Worm (Caenorhabditis elegans) whole organism, young adult: ENCODE measurements around the gene nspa-2.

Source experiments
- B0035.1 ChIP-seq: sonication (generic microtip); optimal IDR thresholded peaks from 2 replicates; lab custom pipeline; 2016; ENCODE audit warnings: missing genetic modification characterization, mild to moderate bottlenecking, missing compliant biosample characterization, missing genotype, missing genetic modification reagents
- B0261.1 ChIP-seq: sonication (generic microtip); optimal IDR thresholded peaks from 2 replicates; lab custom pipeline; 2016; ENCODE audit warnings: mild to moderate bottlenecking, missing genetic modification characterization, moderate library complexity, missing compliant biosample characterization
- F39B2.1 ChIP-seq: fragments of 200-800 bp; sonication (Bioruptor generic); IDR thresholded peaks from 2 replicates; pipeline ENCODE4 v1.3.6; 2022; ENCODE audit warnings: missing genetic modification reagents, missing genetic modification characterization, missing compliant biosample characterization
- F57C9.4 ChIP-seq: sonication (generic microtip); optimal IDR thresholded peaks from 2 replicates; lab custom pipeline; 2017; ENCODE audit warnings: mild to moderate bottlenecking, missing genetic modification characterization, missing compliant biosample characterization
- K11D2.4 ChIP-seq: fragments of 200-800 bp; sonication (Bioruptor generic); IDR thresholded peaks from 2 replicates; pipeline ENCODE4 v1.3.6; 2022; ENCODE audit warnings: missing genetic modification reagents, missing genetic modification characterization, missing compliant biosample characterization
- Y56A3A.18 ChIP-seq: fragments of 200-800 bp; sonication (Bioruptor generic); IDR thresholded peaks from 2 replicates; pipeline ENCODE4 v1.3.6; 2022; ENCODE audit warnings: missing genetic modification reagents, missing genetic modification characterization, missing compliant biosample characterization
- ama-1 ChIP-seq, 3 experiments: fragments of 150-350 bp in 1 of 3; sonication (generic microtip) in 2 of 3; optimal IDR thresholded peaks; 2 replicates each; lab custom pipeline; 2014 to 2018; ENCODE audit warnings: missing biosample characterization in 2 of 3, missing genetic modification characterization in 2 of 3, missing genetic modification reagents in 2 of 3
- aptf-3 ChIP-seq: fragments of 200-800 bp; sonication (Bioruptor generic); IDR thresholded peaks from 2 replicates; pipeline ENCODE4 v1.3.6; 2022; ENCODE audit warnings: missing genetic modification characterization, missing compliant biosample characterization
- atf-7 ChIP-seq: sonication (generic microtip); optimal IDR thresholded peaks from 2 replicates; lab custom pipeline; 2017; ENCODE audit warnings: mild to moderate bottlenecking, missing genetic modification characterization, missing compliant biosample characterization
- attf-3 ChIP-seq: fragments of 200-800 bp; sonication (Bioruptor generic); conservative IDR thresholded peaks from 2 replicates; pipeline ENCODE4 v1.3.6; 2022; ENCODE audit warnings: missing genetic modification reagents, missing genetic modification characterization, missing compliant biosample characterization
- attf-5 ChIP-seq: fragments of 200-800 bp; sonication (Bioruptor generic); optimal IDR thresholded peaks from 2 replicates; lab custom pipeline; 2018; ENCODE audit warnings: mild to moderate bottlenecking, missing genetic modification characterization, missing compliant biosample characterization
- ccch-3 ChIP-seq: fragments of 200-800 bp; sonication (Bioruptor generic); optimal IDR thresholded peaks from 2 replicates; lab custom pipeline; 2018; ENCODE audit warnings: mild to moderate bottlenecking, missing genetic modification characterization, missing compliant biosample characterization
- dox-1 ChIP-seq: fragments of 200-800 bp; sonication (Bioruptor generic); IDR thresholded peaks from 2 replicates; pipeline ENCODE4 v1.3.6; 2022; ENCODE audit warnings: missing genetic modification reagents, missing genetic modification characterization, missing compliant biosample characterization
- efl-1 ChIP-seq: fragments of 150-350 bp; optimal IDR thresholded peaks from 2 replicates; lab custom pipeline; 2014; ENCODE audit warnings: missing biosample characterization, missing genetic modification reagents, missing genetic modification characterization
- egl-18 ChIP-seq: fragments of 200-800 bp; sonication (Bioruptor generic); IDR thresholded peaks from 2 replicates; pipeline ENCODE4 v1.3.6; 2022; ENCODE audit warnings: missing genetic modification reagents, missing genetic modification characterization, missing compliant biosample characterization
- egl-44 ChIP-seq: fragments of 200-800 bp; sonication (Bioruptor generic); IDR thresholded peaks from 2 replicates; pipeline ENCODE4 v1.3.6; 2022; ENCODE audit warnings: missing genetic modification reagents, missing genetic modification characterization, missing compliant biosample characterization
- egrh-3 ChIP-seq: fragments of 200-800 bp; sonication (Bioruptor generic); IDR thresholded peaks from 2 replicates; pipeline ENCODE4 v1.3.6; 2022; ENCODE audit warnings: missing genetic modification reagents, missing genetic modification characterization, missing compliant biosample characterization
- hmg-20 ChIP-seq: fragments of 200-800 bp; sonication (Bioruptor generic); IDR thresholded peaks from 2 replicates; pipeline ENCODE4 v1.3.6; 2022; ENCODE audit warnings: missing genetic modification reagents, missing genetic modification characterization, missing compliant biosample characterization
- lin-40 ChIP-seq: sonication (generic microtip); optimal IDR thresholded peaks from 2 replicates; lab custom pipeline; 2016; ENCODE audit warnings: missing genetic modification characterization, mild to moderate bottlenecking, missing compliant biosample characterization, missing genotype, missing genetic modification reagents
- nfya-1 ChIP-seq: sonication (generic microtip); optimal IDR thresholded peaks from 2 replicates; lab custom pipeline; 2017; ENCODE audit warnings: antibody characterized with exemption, missing compliant biosample characterization, missing genetic modification characterization, borderline replicate concordance; ENCODE audit not compliant: insufficient read depth
- nfyb-1 ChIP-seq: fragments of 200-800 bp; sonication (Bioruptor generic); IDR thresholded peaks from 2 replicates; pipeline ENCODE4 v1.3.6; 2022; ENCODE audit warnings: missing genetic modification reagents, missing genetic modification characterization, missing compliant biosample characterization
- nhr-80 ChIP-seq: sonication (generic microtip); optimal IDR thresholded peaks from 2 replicates; lab custom pipeline; 2016; ENCODE audit warnings: missing genetic modification characterization, missing compliant biosample characterization
- rec-8 ChIP-seq, 2 experiments: sonication (generic microtip); optimal IDR thresholded peaks; 2 replicates each; lab custom pipeline; 2016; ENCODE audit warnings: mild to moderate bottlenecking in 2 of 2, missing genetic modification characterization in 2 of 2, missing genetic modification reagents in 2 of 2, missing genotype in 2 of 2, missing biosample characterization in 1 of 2, missing compliant biosample characterization in 1 of 2, moderate library complexity in 1 of 2
- sea-2 ChIP-seq: fragments of 200-800 bp; sonication (Bioruptor generic); IDR thresholded peaks from 2 replicates; pipeline ENCODE4 v1.3.6; 2022; ENCODE audit warnings: missing genetic modification characterization, missing compliant biosample characterization
- snpc-3.4 ChIP-seq: sonication (generic microtip); optimal IDR thresholded peaks from 2 replicates; lab custom pipeline; 2017; ENCODE audit warnings: missing genetic modification characterization, mild to moderate bottlenecking, missing compliant biosample characterization, antibody characterized with exemption, moderate library complexity, missing genotype, missing genetic modification reagents
- tbx-9 ChIP-seq: sonication (generic microtip); optimal IDR thresholded peaks from 2 replicates; lab custom pipeline; 2016; ENCODE audit warnings: borderline replicate concordance, missing genetic modification characterization, inconsistent platforms, missing compliant biosample characterization
- ztf-26 ChIP-seq: sonication (generic microtip); optimal IDR thresholded peaks from 2 replicates; lab custom pipeline; 2017; ENCODE audit warnings: missing genetic modification characterization, missing compliant biosample characterization

The nspa-2 gene

DNA sequence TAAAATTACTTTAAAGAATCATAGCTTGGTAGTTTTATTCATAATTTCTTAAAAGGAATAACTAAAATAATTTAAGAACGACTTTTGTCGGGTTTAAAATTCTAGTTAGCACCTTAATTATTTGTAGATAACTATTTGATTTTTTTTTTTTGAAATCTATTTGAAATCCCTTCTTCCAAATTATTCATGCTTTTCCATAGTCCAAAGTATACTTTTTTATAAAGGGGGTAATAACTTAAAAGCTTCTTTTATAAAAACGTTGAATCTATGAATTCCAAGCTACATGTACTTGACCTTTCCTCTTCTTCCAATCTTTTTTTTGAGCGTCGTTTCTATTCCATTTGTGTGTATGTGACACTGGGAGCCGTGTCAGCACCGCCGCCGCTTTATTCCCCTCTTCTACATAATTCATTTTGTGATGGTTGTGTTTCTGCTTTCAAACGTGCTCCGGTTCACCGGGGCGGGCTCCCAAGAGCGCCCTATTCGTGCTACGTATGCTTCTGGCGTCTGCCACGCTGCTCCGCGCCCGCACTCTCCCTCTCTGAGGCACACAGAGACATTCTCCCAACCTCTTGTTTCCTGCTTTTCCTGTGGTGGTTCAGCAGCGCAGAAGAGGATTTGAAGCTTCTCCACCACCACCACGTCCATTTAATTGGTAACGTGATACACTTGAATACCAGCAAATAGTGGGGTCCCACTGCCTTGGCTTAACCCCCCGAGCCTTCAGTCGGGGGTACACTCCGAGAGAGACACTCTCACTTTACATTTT lies 42.8 kb downstream of the nspa-2 start:
- TF ChIP-seq dox-1 (GFP tag; lab: Robert Waterston, UW) (no peak), nfyb-1 (GFP tag; lab: Robert Waterston, UW) (0 out of 2 replicates have a peak, but pooled peaks have one; percentile 28), egrh-3 (peak; percentile 43; the same call in 1 of the 2 replicates), lin-40 (tag; lab: Kevin White, UChicago) (no peak), hmg-20 (0 out of 2 replicates have a peak, but pooled peaks have one; percentile 17), aptf-3 (GFP tag; lab: Robert Waterston, UW) (peak; percentile 57; the same call in 1 of the 2 replicates), efl-1 (no peak), Y56A3A.18 (GFP tag; lab: Robert Waterston, UW) (no peak)
- TF ChIP-seq, all 124 proteins: peak for 4

DNA sequence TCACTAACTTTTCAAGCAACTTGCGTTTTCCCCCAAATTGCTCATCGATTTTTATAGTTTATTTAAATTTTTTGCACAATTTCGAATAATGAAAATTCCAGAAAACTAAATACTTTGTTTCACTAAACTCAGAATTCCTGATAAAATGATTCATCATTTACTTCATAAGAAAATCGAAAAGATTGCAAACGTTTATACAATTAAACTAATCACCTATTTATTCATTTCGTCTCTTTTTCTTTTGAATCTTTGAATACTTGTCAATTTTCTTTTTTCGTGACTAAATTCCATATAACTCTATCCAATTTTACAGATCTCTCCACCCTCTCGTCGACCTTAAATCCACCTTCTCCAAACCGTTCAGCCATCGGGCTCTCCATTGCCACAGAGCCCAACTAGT lies 45.7 kb downstream of the nspa-2 start, which contains the start of gene C30G7.2:
C30G7.2 (plus strand) TSS at position 301 of the 400 bp plus-strand sequence.
- TF ChIP-seq egl-18 (GFP tag; lab: Robert Waterston, UW) (no peak), B0261.1 (tag; lab: Kevin White, UChicago) (no peak), snpc-3.4 (tag; lab: Kevin White, UChicago) (no peak), nhr-80 (tag; lab: Kevin White, UChicago) (no peak), tbx-9 (tag; lab: Kevin White, UChicago) (no peak), ccch-3 (no peak), atf-7 (tag; lab: Kevin White, UChicago) (no peak), ztf-26 (no peak), F57C9.4 (tag; lab: Kevin White, UChicago) (no peak), egl-44 (GFP tag; lab: Robert Waterston, UW) (no peak), B0035.1 (tag; lab: Kevin White, UChicago) (no peak), attf-5 (GFP tag; lab: Kevin White, UChicago) (no peak), ama-1 (optimal IDR thresholded peaks at IDR 0.05; lab: Kevin White, UChicago) (no peak), ama-1 (GFP tag; optimal IDR thresholded peaks at IDR 0.05; lab: Kevin White, UChicago) (no peak), nfya-1 (tag; lab: Kevin White, UChicago) (no peak), sea-2 (no peak), attf-3 (GFP tag; lab: Robert Waterston, UW) (no peak), rec-8 (tag; optimal IDR thresholded peaks at IDR 0.05; lab: Kevin White, UChicago) (no peak), F39B2.1 (GFP tag; lab: Robert Waterston, UW) (no peak), K11D2.4 (GFP tag; lab: Robert Waterston, UW) (no peak)
- TF ChIP-seq, all 124 proteins: peak for 0
